Worm (Caenorhabditis elegans): ENCODE measurements around the gene C08F8.6.

DNA sequence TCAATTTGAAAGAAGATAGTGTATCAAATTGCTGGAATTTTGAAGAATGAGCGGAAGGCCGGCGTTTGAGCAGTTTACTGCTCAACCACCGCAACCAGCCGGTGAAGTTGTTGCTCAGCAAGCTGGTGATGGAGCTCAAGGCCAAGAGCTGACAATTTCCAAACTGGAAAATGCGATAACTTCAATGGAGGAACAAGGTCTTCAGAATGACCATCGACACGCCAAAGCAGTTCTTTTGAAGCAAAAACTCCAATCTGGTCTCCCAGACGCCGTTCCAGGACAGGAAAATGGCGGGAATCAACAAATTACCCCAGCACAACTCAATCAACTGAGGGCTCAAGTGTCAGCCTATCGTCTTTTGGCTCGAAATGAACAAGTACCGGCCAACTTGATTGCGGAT, 38.7 kb downstream of the C08F8.6 start:
- TF ChIP-seq med-1 (GFP tag; optimal IDR thresholded peaks at IDR 0.05; ENCODE audit: insufficient read depth), result no peak
- no peak for TF ChIP-seq ztf-23 (GFP tag; IDR thresholded peaks at IDR 0.05)
- no peak for TF ChIP-seq ztf-29 (GFP tag; IDR thresholded peaks at IDR 0.05)
- TF ChIP-seq cog-1 (tag; optimal IDR thresholded peaks at IDR 0.05), result no peak
